Fruit fly (Drosophila melanogaster) whole organism, pupa: ENCODE data around the gene Ice2.

Experiments
- CG10348 ChIP-seq: fragments of 200-800 bp; sonication (Bioruptor generic); IDR thresholded peaks from 2 replicates; pipeline ENCODE4 v1.3.6; 2022; ENCODE audit warnings: missing biosample characterization, missing genetic modification characterization
- CG12605 ChIP-seq: fragments of 200-800 bp; sonication (Bioruptor generic); IDR thresholded peaks from 2 replicates; pipeline ENCODE4 v1.3.6; 2022; ENCODE audit warnings: missing biosample characterization, missing genetic modification characterization
- CG13204 ChIP-seq: fragments of 200-800 bp; sonication (Bioruptor generic); optimal IDR thresholded peaks from 2 replicates; lab custom pipeline; 2018; ENCODE audit warnings: missing biosample characterization, mild to moderate bottlenecking, missing genetic modification characterization, moderate library complexity
- CG14655 ChIP-seq: fragments of 200-800 bp; sonication (Bioruptor generic); optimal IDR thresholded peaks from 3 replicates; lab custom pipeline; 2017; ENCODE audit warnings: mild to moderate bottlenecking, missing biosample characterization, missing genetic modification reagents, missing genetic modification characterization
- CG15710 ChIP-seq: fragments of 200-800 bp; sonication (Bioruptor generic); optimal IDR thresholded peaks from 2 replicates; lab custom pipeline; 2018; ENCODE audit warnings: missing biosample characterization, mild to moderate bottlenecking, missing genetic modification characterization, moderate library complexity
- CG17806 ChIP-seq: fragments of 200-800 bp; sonication (Bioruptor generic); optimal IDR thresholded peaks from 2 replicates; lab custom pipeline; 2018; ENCODE audit warnings: missing biosample characterization, mild to moderate bottlenecking, missing genetic modification characterization, moderate library complexity
- CG32121 ChIP-seq: fragments of 200-800 bp; sonication (Bioruptor generic); IDR thresholded peaks from 2 replicates; pipeline ENCODE4 v1.3.6; 2022; ENCODE audit warnings: missing biosample characterization, missing genetic modification characterization
- CG34367 ChIP-seq: fragments of 200-800 bp; sonication (Bioruptor generic); optimal IDR thresholded peaks from 2 replicates; lab custom pipeline; 2018; ENCODE audit warnings: missing biosample characterization, mild to moderate bottlenecking, missing genetic modification characterization
- CG4496 ChIP-seq: fragments of 200-800 bp; sonication (Bioruptor generic); IDR thresholded peaks from 3 replicates; pipeline ENCODE4 v1.3.6; 2022; ENCODE audit warnings: missing biosample characterization, missing genetic modification characterization
- CG8159 ChIP-seq: fragments of 200-800 bp; sonication (Bioruptor generic); optimal IDR thresholded peaks from 3 replicates; lab custom pipeline; 2018; ENCODE audit warnings: missing biosample characterization, mild to moderate bottlenecking, missing genetic modification characterization, moderate library complexity
- CG8301 ChIP-seq: fragments of 200-800 bp; sonication (Bioruptor generic); optimal IDR thresholded peaks from 2 replicates; lab custom pipeline; 2018; ENCODE audit warnings: missing biosample characterization, mild to moderate bottlenecking, missing genetic modification characterization
- CG9948 ChIP-seq: fragments of 200-800 bp; sonication (Bioruptor generic); optimal IDR thresholded peaks from 2 replicates; lab custom pipeline; 2018; ENCODE audit warnings: missing biosample characterization, mild to moderate bottlenecking, missing genetic modification characterization, moderate library complexity
- D1 ChIP-seq: fragments of 200-800 bp; sonication (Bioruptor generic); optimal IDR thresholded peaks from 2 replicates; lab custom pipeline; 2018; ENCODE audit warnings: missing biosample characterization, mild to moderate bottlenecking, missing genetic modification characterization, moderate library complexity
- EcR ChIP-seq: fragments of 200-800 bp; sonication (Bioruptor generic); optimal IDR thresholded peaks from 3 replicates; lab custom pipeline; 2019; ENCODE audit warnings: missing biosample characterization, missing genetic modification characterization, mild to moderate bottlenecking, moderate library complexity, missing genetic modification reagents
- Ets98B ChIP-seq: fragments of 200-800 bp; sonication (Bioruptor generic); IDR thresholded peaks from 2 replicates; pipeline ENCODE4 v1.3.6; 2022; ENCODE audit warnings: missing biosample characterization, missing genetic modification characterization
- Pif1A ChIP-seq: fragments of 200-800 bp; sonication (Bioruptor generic); optimal IDR thresholded peaks from 3 replicates; lab custom pipeline; 2016; ENCODE audit warnings: missing biosample characterization, missing genetic modification characterization
- Pif1B ChIP-seq: fragments of 200-800 bp; sonication (Bioruptor generic); optimal IDR thresholded peaks from 3 replicates; lab custom pipeline; 2016; ENCODE audit warnings: missing biosample characterization, missing genetic modification characterization
- Snoo ChIP-seq: fragments of 200-800 bp; sonication (Bioruptor generic); optimal IDR thresholded peaks from 3 replicates; lab custom pipeline; 2017; ENCODE audit warnings: missing biosample characterization, mild to moderate bottlenecking, missing genetic modification characterization, inconsistent platforms
- fd96Ca ChIP-seq: fragments of 200-800 bp; sonication (Bioruptor generic); IDR thresholded peaks from 3 replicates; pipeline ENCODE4 v1.3.6; 2022; ENCODE audit warnings: missing biosample characterization, missing genetic modification characterization
- gl ChIP-seq: fragments of 200-800 bp; sonication (Bioruptor generic); optimal IDR thresholded peaks from 2 replicates; lab custom pipeline; 2018; ENCODE audit warnings: missing biosample characterization, mild to moderate bottlenecking, missing genetic modification characterization
- rn ChIP-seq: fragments of 200-800 bp; sonication (Bioruptor generic); IDR thresholded peaks from 2 replicates; pipeline ENCODE4 v1.3.6; 2022; ENCODE audit warnings: missing biosample characterization, missing genetic modification characterization

The Ice2 gene

DNA sequence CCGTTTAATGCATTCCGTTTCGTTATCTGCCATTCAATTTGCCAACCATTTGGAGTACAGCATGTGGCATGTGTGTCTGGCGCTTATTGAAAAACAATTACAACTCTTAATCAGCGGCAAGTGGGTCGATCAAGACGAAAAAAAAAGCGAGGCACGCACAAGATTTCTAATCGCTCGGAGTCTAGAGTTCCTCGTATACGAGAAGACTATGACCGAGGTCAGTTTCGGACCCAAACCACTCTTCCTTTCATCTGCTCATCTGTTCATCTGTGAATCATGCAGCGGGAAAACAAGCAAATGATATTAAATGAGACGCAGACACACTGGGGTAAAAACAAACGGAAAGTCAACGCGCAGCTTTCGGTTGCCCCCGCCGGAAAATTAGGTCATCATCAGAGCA, 38.5 kb upstream of the Ice2 start:
- TF ChIP-seq CG4496 (GFP tag; lab: Robert Waterston, UW) (peak; percentile 40; the same call in 1 of the 3 replicates), CG9948 (tag; lab: Kevin White, UChicago) (no peak)
- TF ChIP-seq, all 21 proteins: peak for 1

DNA sequence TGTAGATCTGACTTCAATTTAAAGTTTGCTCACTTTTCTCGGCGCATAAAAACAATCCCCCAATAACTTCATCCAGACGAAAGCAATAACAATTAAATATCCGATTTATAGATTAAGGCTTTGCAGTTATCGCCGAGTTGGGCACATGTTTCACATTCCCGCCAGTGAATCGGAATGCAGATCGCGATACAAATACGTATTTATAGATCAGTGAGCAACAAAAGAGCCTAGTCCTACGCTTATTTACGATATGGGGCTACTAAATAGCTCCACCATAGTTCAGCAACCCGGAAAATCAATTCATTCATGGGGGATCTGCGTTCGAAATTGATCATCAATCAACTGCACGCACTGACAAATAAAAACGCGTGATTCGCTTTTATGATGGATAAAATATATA, 38.0 kb upstream of the Ice2 start:
- peak; percentile 64 for TF ChIP-seq EcR (GFP tag; lab: Kevin White, UChicago)
- TF ChIP-seq CG14655 (GFP tag; lab: Kevin White, UChicago) = no peak

DNA sequence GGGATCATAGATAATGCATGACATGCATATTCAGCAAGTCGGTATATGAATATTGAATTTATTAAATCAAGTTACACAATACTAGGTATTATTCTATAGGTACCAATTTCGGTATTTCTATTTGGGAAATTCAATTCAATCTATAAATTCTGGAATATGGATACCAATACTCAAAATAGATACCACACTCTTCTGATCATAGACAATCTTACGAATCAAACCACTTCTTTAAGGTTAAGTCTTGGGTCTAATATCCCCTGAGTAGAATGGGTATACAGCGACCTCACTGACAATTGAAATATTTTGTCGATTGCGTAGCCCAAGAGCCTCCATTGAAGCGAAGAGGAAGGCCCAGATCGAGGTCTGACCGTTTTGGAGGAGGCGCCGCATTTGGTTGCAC, 37.2 kb upstream of the Ice2 start:
- TF ChIP-seq CG13204 (GFP tag; lab: Kevin White, UChicago) (no peak), Pif1B (no peak), CG17806 (tag; lab: Kevin White, UChicago) (no peak), EcR (GFP tag; lab: Kevin White, UChicago) (no peak), Ets98B (GFP tag; lab: Robert Waterston, UW) (no peak), CG12605 (no peak), CG32121 (no peak), CG8301 (tag; lab: Kevin White, UChicago) (no peak), D1 (tag; lab: Kevin White, UChicago) (no peak), fd96Ca (GFP tag; lab: Robert Waterston, UW) (no peak), Snoo (tag; lab: Kevin White, UChicago) (no peak)

DNA sequence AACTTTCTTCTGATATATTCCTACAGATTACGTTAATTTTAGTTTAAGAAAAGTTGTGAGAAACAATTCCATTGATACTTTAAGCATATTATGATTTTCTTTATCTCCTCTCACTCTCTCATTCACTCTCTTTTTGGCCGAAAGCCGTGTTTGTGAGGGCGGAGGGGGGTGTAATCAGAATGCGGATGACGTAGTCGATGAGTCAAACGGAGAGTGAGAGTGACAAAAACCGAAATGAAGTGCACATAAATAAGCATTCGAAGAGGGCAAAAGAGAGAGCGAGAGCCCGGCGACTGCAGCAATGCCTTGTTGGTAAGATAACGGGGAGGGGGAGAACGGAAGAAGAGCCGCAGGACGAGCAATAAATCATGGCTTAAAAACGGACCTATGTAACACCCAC, 35.7 kb upstream of the Ice2 start:
- TF ChIP-seq gl (no peak), D1 (tag; lab: Kevin White, UChicago) (no peak), CG17806 (tag; lab: Kevin White, UChicago) (no peak), CG8159 (no peak), CG34367 (tag; lab: Kevin White, UChicago) (no peak), EcR (GFP tag; lab: Kevin White, UChicago) (no peak), Pif1A (GFP tag; lab: Kevin White, UChicago) (no peak), CG14655 (GFP tag; lab: Kevin White, UChicago) (no peak), CG9948 (tag; lab: Kevin White, UChicago) (no peak), CG13204 (GFP tag; lab: Kevin White, UChicago) (no peak), CG12605 (no peak)

DNA sequence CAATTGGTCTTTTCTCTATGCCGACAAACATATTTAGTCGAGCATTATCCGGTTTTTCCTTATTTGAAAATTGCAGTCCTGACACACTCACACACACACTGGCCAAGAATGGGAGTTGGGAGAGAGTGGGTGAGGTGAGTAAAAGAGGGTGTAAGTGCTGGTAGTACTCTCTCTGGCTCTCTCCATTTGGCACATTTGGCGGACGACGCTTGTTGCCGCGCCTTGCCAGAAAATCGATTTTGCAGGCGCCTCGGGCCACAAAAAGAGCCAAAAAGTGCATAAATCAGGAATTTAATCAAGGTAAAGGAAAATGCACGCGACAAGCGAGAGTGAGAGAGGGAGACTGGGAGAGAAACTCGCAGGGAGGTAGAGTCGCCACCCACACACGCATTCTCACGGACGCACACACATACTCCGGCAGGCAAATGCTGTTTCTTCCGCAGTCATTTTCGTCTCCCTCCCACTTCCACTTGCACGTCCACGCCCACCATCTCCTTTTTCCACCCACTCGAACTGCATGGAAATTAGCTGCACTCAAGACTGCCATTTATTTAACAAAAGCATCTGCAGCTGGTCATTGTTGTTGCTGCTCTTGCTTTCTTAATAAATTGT, 33.4 kb upstream of the Ice2 start:
- TF ChIP-seq EcR (GFP tag; lab: Kevin White, UChicago) (no peak), D1 (tag; lab: Kevin White, UChicago) (no peak), fd96Ca (GFP tag; lab: Robert Waterston, UW) (peak; percentile 36; the same call in 2 of the 3 replicates), CG10348 (no peak), rn (GFP tag; lab: Robert Waterston, UW) (no peak), CG12605 (no peak), CG13204 (GFP tag; lab: Kevin White, UChicago) (no peak), Pif1A (GFP tag; lab: Kevin White, UChicago) (no peak), Ets98B (GFP tag; lab: Robert Waterston, UW) (peak; percentile 10; the same call in 1 of the 2 replicates)
- TF ChIP-seq, all 21 proteins: peak for 2

DNA sequence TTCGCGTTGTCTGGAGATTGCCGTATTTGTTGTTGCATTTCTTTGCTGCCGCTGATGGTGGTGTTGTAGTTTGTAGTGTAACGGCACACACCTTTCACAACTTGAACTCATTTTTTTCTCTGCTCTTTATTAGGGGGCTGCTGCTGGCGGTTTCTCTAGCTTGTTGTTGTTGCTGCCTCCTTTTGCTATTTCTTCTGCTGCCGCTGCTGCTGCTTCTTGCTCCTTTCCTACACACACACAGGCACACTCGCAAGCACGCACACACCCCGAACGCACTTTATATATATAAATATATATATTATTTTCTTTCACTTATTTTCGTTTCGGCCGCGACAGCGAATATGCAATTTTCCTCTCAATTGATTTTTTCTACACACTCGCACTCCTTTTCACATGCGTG, 32.9 kb upstream of the Ice2 start:
- TF ChIP-seq CG10348 (no peak), CG15710 (no peak), CG34367 (tag; lab: Kevin White, UChicago) (no peak), Pif1B (no peak), D1 (tag; lab: Kevin White, UChicago) (no peak), fd96Ca (GFP tag; lab: Robert Waterston, UW) (no peak), CG8301 (tag; lab: Kevin White, UChicago) (no peak), CG32121 (no peak), CG4496 (GFP tag; lab: Robert Waterston, UW) (no peak), Snoo (tag; lab: Kevin White, UChicago) (no peak), EcR (GFP tag; lab: Kevin White, UChicago) (no peak), CG13204 (GFP tag; lab: Kevin White, UChicago) (no peak), CG17806 (tag; lab: Kevin White, UChicago) (no peak), rn (GFP tag; lab: Robert Waterston, UW) (no peak), Ets98B (GFP tag; lab: Robert Waterston, UW) (no peak), CG9948 (tag; lab: Kevin White, UChicago) (no peak), Pif1A (GFP tag; lab: Kevin White, UChicago) (no peak), gl (no peak), CG14655 (GFP tag; lab: Kevin White, UChicago) (no peak)
- TF ChIP-seq, all 21 proteins: peak for 0

DNA sequence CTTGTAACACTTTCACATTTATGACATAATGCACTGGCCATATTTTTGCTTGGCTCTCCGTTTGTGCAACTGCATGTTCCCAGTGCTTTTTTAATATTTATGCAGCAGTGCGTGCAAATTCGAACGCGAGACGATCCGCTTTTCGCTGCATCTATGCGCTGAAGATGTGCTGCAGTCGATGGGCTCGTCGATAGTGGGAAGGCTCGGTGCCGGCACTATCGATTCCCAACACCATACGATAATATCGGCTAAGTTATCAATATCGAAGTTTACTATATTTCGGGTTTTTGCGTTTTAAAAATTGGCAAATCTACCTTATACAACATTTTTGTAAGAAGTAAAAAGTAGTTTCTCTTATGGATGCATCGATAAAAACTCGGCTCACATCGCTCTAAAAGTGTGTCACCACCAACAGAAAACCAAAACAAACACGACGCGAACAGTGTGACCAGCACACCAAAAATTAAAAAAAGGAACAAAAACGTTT, 32.3 kb upstream of the Ice2 start, which contains the start of gene RhoGAP93B:
TSS of gene RhoGAP93B (minus strand) at position 197 of the 487 bp plus-strand sequence.
- TF ChIP-seq D1 (tag; lab: Kevin White, UChicago) = no peak
- peak; percentile 88 for TF ChIP-seq CG32121
- no peak for TF ChIP-seq CG14655 (GFP tag; lab: Kevin White, UChicago)
- TF ChIP-seq Ets98B (GFP tag; lab: Robert Waterston, UW) = peak; percentile 90
- TF ChIP-seq CG4496 (GFP tag; lab: Robert Waterston, UW) = peak; percentile 83; the same call in 2 of the 3 replicates
- peak; percentile 63 for TF ChIP-seq CG9948 (tag; lab: Kevin White, UChicago)
- TF ChIP-seq CG12605 = peak; percentile 60
- peak; percentile 76 for TF ChIP-seq CG15710
- peak; percentile 70 for TF ChIP-seq Snoo (tag; lab: Kevin White, UChicago)
- peak; percentile 69 for TF ChIP-seq CG17806 (tag; lab: Kevin White, UChicago)
- TF ChIP-seq CG8301 (tag; lab: Kevin White, UChicago) = no peak
- peak; percentile 75 for TF ChIP-seq CG8159
- peak; percentile 47 for TF ChIP-seq gl
- peak; percentile 95 for TF ChIP-seq fd96Ca (GFP tag; lab: Robert Waterston, UW)
- peak; percentile 10 for TF ChIP-seq EcR (GFP tag; lab: Kevin White, UChicago)
- no peak for TF ChIP-seq Pif1B
- TF ChIP-seq rn (GFP tag; lab: Robert Waterston, UW) = peak; percentile 80
- no peak for TF ChIP-seq CG13204 (GFP tag; lab: Kevin White, UChicago)
- no peak for TF ChIP-seq Pif1A (GFP tag; lab: Kevin White, UChicago)
- peak; percentile 64 for TF ChIP-seq CG34367 (tag; lab: Kevin White, UChicago)
- peak; percentile 87 for TF ChIP-seq CG10348
